Worm (Caenorhabditis elegans) whole organism, L4/young adult: ENCODE data around the gene Y38C1AA.7.

Experiments
- W03F9.2 ChIP-seq: fragments of 150-350 bp; optimal IDR thresholded peaks from 2 replicates; lab custom pipeline; 2014; ENCODE audit warnings: missing biosample characterization, missing genetic modification characterization
- dao-5 ChIP-seq: sonication (generic microtip); optimal IDR thresholded peaks from 2 replicates; lab custom pipeline; 2016; ENCODE audit warnings: missing genotype, missing genetic modification characterization, moderate library complexity, missing compliant biosample characterization
- him-1 ChIP-seq: sonication (generic microtip); optimal IDR thresholded peaks from 2 replicates; lab custom pipeline; 2016; ENCODE audit warnings: missing genotype, missing genetic modification reagents, missing genetic modification characterization, missing compliant biosample characterization

- no peak for TF ChIP-seq W03F9.2
- TF ChIP-seq dao-5 (tag; lab: Kevin White, UChicago), result no peak
- TF ChIP-seq him-1, result no peak
Observed at ce11 chrIV:172990-173389, 14.2 kb downstream of the Y38C1AA.7 start.
